Fruit fly (Drosophila melanogaster): ENCODE results near the gene CG15812.
A peak's percentile ranks its signal among the peaks of the same experiment; 100 is the strongest.

CG15812 gene

dm6 chr3L:3148125-3149059 lies 11.4 kb upstream of the CG15812 start, which contains the start of the genes Usp5 and BtbVII (continued):
- no peak for TF ChIP-seq Hand (GFP tag; optimal IDR thresholded peaks at IDR 0.05)
- peak; percentile 44 for TF ChIP-seq CG12219 (GFP tag; optimal IDR thresholded peaks at IDR 0.05)
- TF ChIP-seq CG6683 (GFP tag; optimal IDR thresholded peaks at IDR 0.05), result peak; percentile 41
- no peak for TF ChIP-seq CG11723 (GFP tag; optimal IDR thresholded peaks at IDR 0.05)
- 0 out of 2 replicates have a peak, but pooled peaks have one; percentile 19 for TF ChIP-seq onecut (GFP tag; IDR thresholded peaks at IDR 0.05)
- TF ChIP-seq CG7839 (tag; optimal IDR thresholded peaks at IDR 0.05), result peak; percentile 41
- TF ChIP-seq caup (GFP tag; optimal IDR thresholded peaks at IDR 0.05; ENCODE audit: severe bottlenecking), result peak; percentile 34
- peak; percentile 17 for TF ChIP-seq da (GFP tag; optimal IDR thresholded peaks at IDR 0.05)
- TF ChIP-seq Hsf (GFP tag; optimal IDR thresholded peaks at IDR 0.05), result peak; percentile 76
- TF ChIP-seq HLH54F (GFP tag; optimal IDR thresholded peaks at IDR 0.05), result peak; percentile 73
- peak; percentile 75 for TF ChIP-seq ato (GFP tag; IDR thresholded peaks at IDR 0.05; ENCODE audit: partially characterized antibody)
- peak; percentile 62 for TF ChIP-seq mirr (GFP tag; optimal IDR thresholded peaks at IDR 0.05)
- TF ChIP-seq CG34422 (GFP tag; IDR thresholded peaks at IDR 0.05), result peak; percentile 86; the same call in 1 of the 3 replicates
- 0 out of 2 replicates have a peak, but pooled peaks have one; percentile 14 for TF ChIP-seq HLH3B (GFP tag; IDR thresholded peaks at IDR 0.05)
- TF ChIP-seq CG30431 (GFP tag; optimal IDR thresholded peaks at IDR 0.05), result peak; percentile 6
- TF ChIP-seq seq (GFP tag; IDR thresholded peaks at IDR 0.05), result no peak
- TF ChIP-seq emc (GFP tag; optimal IDR thresholded peaks at IDR 0.05), result no peak
- no peak for TF ChIP-seq Sox100B (GFP tag; optimal IDR thresholded peaks at IDR 0.05)
- TF ChIP-seq Hr78 (GFP tag; optimal IDR thresholded peaks at IDR 0.05), result no peak
- peak; percentile 42; the same call in 1 of the 2 replicates for TF ChIP-seq CG6272 (GFP tag; IDR thresholded peaks at IDR 0.05)
- 0 out of 2 replicates have a peak, but pooled peaks have one; percentile 16 for TF ChIP-seq wdn (GFP tag; IDR thresholded peaks at IDR 0.05)
- TF ChIP-seq gcm (GFP tag; optimal IDR thresholded peaks at IDR 0.05), result no peak
- TF ChIP-seq sc (optimal IDR thresholded peaks at IDR 0.05), result no peak
- TF ChIP-seq sc (GFP tag; optimal IDR thresholded peaks at IDR 0.05), result no peak
- TF ChIP-seq Sin3A (optimal IDR thresholded peaks at IDR 0.05), result peak; percentile 90
- no peak for TF ChIP-seq yki (optimal IDR thresholded peaks at IDR 0.05)
- TF ChIP-seq CG42726 (GFP tag; IDR thresholded peaks at IDR 0.05; ENCODE audit: partially characterized antibody), result peak; percentile 49; the same call in 1 of the 2 replicates
- TF ChIP-seq kah (GFP tag; optimal IDR thresholded peaks at IDR 0.05), result no peak
- TF ChIP-seq oc (tag; optimal IDR thresholded peaks at IDR 0.05), result no peak
- TF ChIP-seq Dp (GFP tag; optimal IDR thresholded peaks at IDR 0.05), result peak; percentile 44
- no peak for TF ChIP-seq CG17385 (GFP tag; optimal IDR thresholded peaks at IDR 0.05)
- peak; percentile 75 for TF ChIP-seq CG13894 (tag; optimal IDR thresholded peaks at IDR 0.05)
- TF ChIP-seq ttk (GFP tag; IDR thresholded peaks at IDR 0.05), result no peak
- peak; percentile 61 for TF ChIP-seq nmo (GFP tag; optimal IDR thresholded peaks at IDR 0.05)
- peak; percentile 46 for TF ChIP-seq Myb (GFP tag; optimal IDR thresholded peaks at IDR 0.05)
- no peak for TF ChIP-seq Fer2 (tag; optimal IDR thresholded peaks at IDR 0.05)
- peak; percentile 41 for TF ChIP-seq Atf3 (GFP tag; optimal IDR thresholded peaks at IDR 0.05)
- no peak for TF ChIP-seq CG1024 (GFP tag; IDR thresholded peaks at IDR 0.05)
- TF ChIP-seq danr (GFP tag; IDR thresholded peaks at IDR 0.05), result no peak
- TF ChIP-seq CG12391 (tag; optimal IDR thresholded peaks at IDR 0.05), result peak; percentile 67
- TF ChIP-seq lov (optimal IDR thresholded peaks at IDR 0.05), result no peak
- no peak for TF ChIP-seq lov (GFP tag; IDR thresholded peaks at IDR 0.05)
- TF ChIP-seq Aef1 (GFP tag; IDR thresholded peaks at IDR 0.05), result peak; percentile 84
- peak; percentile 49 for TF ChIP-seq wek (GFP tag; optimal IDR thresholded peaks at IDR 0.05)
- peak; percentile 65 for TF ChIP-seq CG9727 (GFP tag; optimal IDR thresholded peaks at IDR 0.05)
- peak in 1 of 3 experiments; percentile 13 for TF ChIP-seq Stat92E (GFP tag; optimal IDR thresholded peaks at IDR 0.05)
- TF ChIP-seq zen2 (GFP tag; IDR thresholded peaks at IDR 0.05; ENCODE audit: partially characterized antibody), result peak; percentile 97
- TF ChIP-seq pros (GFP tag; optimal IDR thresholded peaks at IDR 0.05), result no peak
